Worm (Caenorhabditis elegans): ENCODE results near the gene nhr-203.

nhr-203 gene

ce11 chrV:467507-467906 is 7.9 kb downstream of the nhr-203 start:
- no peak for TF ChIP-seq lsy-12 (tag; optimal IDR thresholded peaks at IDR 0.05)
- no peak for TF ChIP-seq nhr-67 (tag; optimal IDR thresholded peaks at IDR 0.05)
- no peak for TF ChIP-seq pqm-1 (tag; optimal IDR thresholded peaks at IDR 0.05)
- no peak for TF ChIP-seq aly-2 (tag; optimal IDR thresholded peaks at IDR 0.05)
- TF ChIP-seq nhr-237 (tag; optimal IDR thresholded peaks at IDR 0.05): no peak
- no peak for TF ChIP-seq mdl-1 (tag; optimal IDR thresholded peaks at IDR 0.05)
- TF ChIP-seq nhr-43 (tag; optimal IDR thresholded peaks at IDR 0.05; ENCODE audit: poor library complexity, severe bottlenecking): no peak
- TF ChIP-seq egl-5 (tag; optimal IDR thresholded peaks at IDR 0.05): no peak
- no peak for TF ChIP-seq ceh-16 (tag; optimal IDR thresholded peaks at IDR 0.05)
- no peak for TF ChIP-seq elt-2 (tag; optimal IDR thresholded peaks at IDR 0.05)
- no peak for TF ChIP-seq nhr-11 (tag; optimal IDR thresholded peaks at IDR 0.05)
- no peak for TF ChIP-seq zag-1 (tag; optimal IDR thresholded peaks at IDR 0.05)
- no peak for TF ChIP-seq unc-62 (GFP tag; optimal IDR thresholded peaks at IDR 0.05)
- no peak for TF ChIP-seq nhr-76 (tag; optimal IDR thresholded peaks at IDR 0.05)
- no peak for TF ChIP-seq R02D3.7 (tag; optimal IDR thresholded peaks at IDR 0.05)
- no peak for TF ChIP-seq unc-39 (tag; optimal IDR thresholded peaks at IDR 0.05)

ce11 chrV:468460-468859 is 8.9 kb downstream of the nhr-203 start, which contains the start of gene srbc-57:
TSS of gene srbc-57 (minus strand) at chrV:468560.
- no peak for TF ChIP-seq nhr-67 (tag; optimal IDR thresholded peaks at IDR 0.05)
- no peak for TF ChIP-seq eor-1 (tag; optimal IDR thresholded peaks at IDR 0.05)
- TF ChIP-seq unc-62 (GFP tag; optimal IDR thresholded peaks at IDR 0.05): no peak
- no peak for TF ChIP-seq daf-12 (tag; optimal IDR thresholded peaks at IDR 0.05)
- no peak for TF ChIP-seq ceh-82 (tag; optimal IDR thresholded peaks at IDR 0.05)
- TF ChIP-seq lsy-12 (tag; optimal IDR thresholded peaks at IDR 0.05): no peak
- no peak for TF ChIP-seq mml-1 (tag; optimal IDR thresholded peaks at IDR 0.05)
- no peak for TF ChIP-seq nhr-25 (tag; optimal IDR thresholded peaks at IDR 0.05)
- no peak for TF ChIP-seq fkh-10 (GFP tag; optimal IDR thresholded peaks at IDR 0.05)
- TF ChIP-seq ztf-11 (tag; optimal IDR thresholded peaks at IDR 0.05): no peak

ce11 chrV:472589-472988 is 13.0 kb downstream of the nhr-203 start, which contains the start of gene srt-31:
TSS of gene srt-31 (plus strand) at chrV:472889.
- no peak for TF ChIP-seq nhr-11 (tag; optimal IDR thresholded peaks at IDR 0.05)
- no peak for TF ChIP-seq ceh-82 (tag; optimal IDR thresholded peaks at IDR 0.05)

- TF ChIP-seq nhr-23 (tag; optimal IDR thresholded peaks at IDR 0.05): no peak
- TF ChIP-seq nhr-11 (tag; optimal IDR thresholded peaks at IDR 0.05): no peak
- no peak for TF ChIP-seq egl-5 (tag; optimal IDR thresholded peaks at IDR 0.05)
- TF ChIP-seq pha-4 (tag; optimal IDR thresholded peaks at IDR 0.05): peak; percentile 38
- peak; percentile 85 for TF ChIP-seq pqm-1 (tag; optimal IDR thresholded peaks at IDR 0.05)
- peak; percentile 73 for TF ChIP-seq elt-2 (tag; optimal IDR thresholded peaks at IDR 0.05)
- TF ChIP-seq nhr-76 (tag; optimal IDR thresholded peaks at IDR 0.05): no peak
- peak; percentile 62 for TF ChIP-seq jun-1 (tag; optimal IDR thresholded peaks at IDR 0.05)
Measured at ce11 chrV:474516-474915, 14.9 kb downstream of the nhr-203 start, which contains the start of gene nhr-99. TSS of gene nhr-99 (plus strand) at chrV:474778.

ce11 chrV:477664-478212 is 18.1 kb downstream of the nhr-203 start, which contains the start of gene nhr-55:
TSS of gene nhr-55 (plus strand) at chrV:478162.
- TF ChIP-seq jun-1 (tag; optimal IDR thresholded peaks at IDR 0.05): peak; percentile 56
- peak; percentile 70 for TF ChIP-seq pha-4 (tag; optimal IDR thresholded peaks at IDR 0.05)
- TF ChIP-seq nhr-76 (tag; optimal IDR thresholded peaks at IDR 0.05): no peak
- no peak for TF ChIP-seq mml-1 (tag; optimal IDR thresholded peaks at IDR 0.05)
- TF ChIP-seq unc-39 (tag; optimal IDR thresholded peaks at IDR 0.05): no peak
- peak; percentile 82 for TF ChIP-seq elt-2 (tag; optimal IDR thresholded peaks at IDR 0.05)
- no peak for TF ChIP-seq zag-1 (tag; optimal IDR thresholded peaks at IDR 0.05)
- peak; percentile 90 for TF ChIP-seq pqm-1 (tag; optimal IDR thresholded peaks at IDR 0.05)
- no peak for TF ChIP-seq snpc-4 (tag; optimal IDR thresholded peaks at IDR 0.05)

DNA sequence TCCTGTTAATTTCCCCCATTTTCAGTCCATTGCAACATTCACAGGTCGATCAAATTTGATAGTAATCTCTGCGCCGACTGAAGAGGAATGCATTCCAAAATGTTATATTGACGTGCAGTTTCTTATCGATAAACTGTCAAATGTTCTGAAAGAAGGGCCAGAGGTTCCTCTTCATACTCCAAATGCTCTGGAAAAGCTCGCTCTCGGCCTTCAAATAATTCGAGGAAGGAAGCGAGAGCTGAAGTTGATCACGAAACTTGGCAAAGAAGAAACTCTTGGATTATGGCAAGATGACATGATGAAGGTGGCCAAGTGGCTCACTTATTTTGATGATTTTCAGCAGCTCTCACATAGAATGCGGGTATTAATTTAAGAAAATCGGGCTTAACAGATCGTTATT is 19.5 kb downstream of the nhr-203 start:
- TF ChIP-seq lin-39 (tag; optimal IDR thresholded peaks at IDR 0.05) (no peak), ceh-9 (tag; optimal IDR thresholded peaks at IDR 0.05) (no peak), sea-2 (GFP tag; optimal IDR thresholded peaks at IDR 0.05) (no peak), nhr-67 (tag; optimal IDR thresholded peaks at IDR 0.05) (no peak), zag-1 (tag; optimal IDR thresholded peaks at IDR 0.05) (no peak), ZK546.5 (tag; optimal IDR thresholded peaks at IDR 0.05) (no peak), egl-27 (tag; optimal IDR thresholded peaks at IDR 0.05) (no peak), aly-2 (tag; optimal IDR thresholded peaks at IDR 0.05) (no peak), ceh-82 (tag; optimal IDR thresholded peaks at IDR 0.05) (no peak), daf-12 (tag; optimal IDR thresholded peaks at IDR 0.05) (no peak)

All from whole organism, L3 larva.